Worm (Caenorhabditis elegans) whole organism, L3 larva: ENCODE measurements around the gene T05H10.1.

Source experiments
- fkh-10 ChIP-seq: sonication (generic microtip); optimal IDR thresholded peaks from 2 replicates; lab custom pipeline; 2017; ENCODE audit warnings: missing biosample characterization, missing genetic modification reagents, missing genetic modification characterization
- fos-1 ChIP-seq: fragments of 150-350 bp; optimal IDR thresholded peaks from 2 replicates; lab custom pipeline; 2014; ENCODE audit warnings: missing biosample characterization, missing genetic modification characterization
- nhr-237 ChIP-seq: fragments of 150-350 bp; optimal IDR thresholded peaks from 2 replicates; lab custom pipeline; 2014; ENCODE audit warnings: missing biosample characterization, missing genetic modification characterization
- nhr-76 ChIP-seq: fragments of 150-350 bp; sonication (generic microtip); optimal IDR thresholded peaks from 5 replicates; lab custom pipeline; 2014; ENCODE audit warnings: missing biosample characterization, missing genetic modification characterization
- skn-1 ChIP-seq: fragments of 150-350 bp; optimal IDR thresholded peaks from 2 replicates; lab custom pipeline; 2014; ENCODE audit warnings: missing biosample characterization, missing genetic modification characterization
- unc-39 ChIP-seq: sonication (generic microtip); optimal IDR thresholded peaks from 4 replicates; lab custom pipeline; 2017; ENCODE audit warnings: missing biosample characterization, missing genetic modification characterization

DNA sequence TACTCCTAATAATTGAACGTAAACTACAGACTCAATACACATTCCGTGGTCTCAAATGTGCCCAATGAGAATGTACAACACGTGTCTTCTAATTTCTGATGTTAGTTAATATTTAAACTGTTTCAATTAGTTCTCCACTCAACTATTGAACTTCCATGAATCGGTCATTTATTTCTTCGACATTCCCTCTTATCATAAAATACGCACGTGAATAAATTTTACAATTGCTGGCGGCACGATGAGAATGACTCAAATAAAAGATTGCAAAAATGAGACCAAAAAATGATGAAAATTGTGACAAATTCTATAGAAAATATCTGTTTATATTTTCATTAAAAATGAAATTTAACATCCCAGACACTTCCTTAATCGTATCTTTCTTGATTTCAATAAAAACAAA is 37.6 kb upstream of the T05H10.1 start:
- TF ChIP-seq unc-39: no peak
- no peak for TF ChIP-seq nhr-76 (tag; lab: Kevin White, UChicago)
- TF ChIP-seq fkh-10 (GFP tag; lab: Kevin White, UChicago): no peak
- TF ChIP-seq skn-1: no peak
- TF ChIP-seq nhr-237 (tag; lab: Kevin White, UChicago): no peak
- no peak for TF ChIP-seq fos-1 (tag; lab: Kevin White, UChicago)
